Worm (Caenorhabditis elegans): ENCODE measurements around the gene rcat-1.

Gene rcat-1

ce11 chrIV:257095-257494 lies 1.9 kb upstream of the rcat-1 start, which contains the start of gene R02D3.8 (continued):
- peak; percentile 43 for TF ChIP-seq ama-1 (optimal IDR thresholded peaks at IDR 0.05)
- no peak for TF ChIP-seq nhr-12 (tag; optimal IDR thresholded peaks at IDR 0.05)
- no peak for TF ChIP-seq ZK546.5 (tag; optimal IDR thresholded peaks at IDR 0.05)
- TF ChIP-seq eor-1 (tag; optimal IDR thresholded peaks at IDR 0.05), result no peak
- TF ChIP-seq ceh-28 (tag; optimal IDR thresholded peaks at IDR 0.05), result no peak
- no peak for TF ChIP-seq nhr-237 (tag; optimal IDR thresholded peaks at IDR 0.05)
- no peak for TF ChIP-seq unc-62 (GFP tag; optimal IDR thresholded peaks at IDR 0.05)
- TF ChIP-seq pqm-1 (tag; optimal IDR thresholded peaks at IDR 0.05), result no peak
- no peak for TF ChIP-seq nhr-77 (tag; optimal IDR thresholded peaks at IDR 0.05)
- TF ChIP-seq skn-1 (tag; optimal IDR thresholded peaks at IDR 0.05), result no peak
- peak; percentile 25 for TF ChIP-seq lin-39 (tag; optimal IDR thresholded peaks at IDR 0.05)
- TF ChIP-seq zag-1 (tag; optimal IDR thresholded peaks at IDR 0.05), result no peak
- TF ChIP-seq nhr-11 (tag; optimal IDR thresholded peaks at IDR 0.05), result no peak
- no peak for TF ChIP-seq jun-1 (tag; optimal IDR thresholded peaks at IDR 0.05)
- TF ChIP-seq nhr-28 (tag; optimal IDR thresholded peaks at IDR 0.05), result no peak
- no peak for TF ChIP-seq sea-2 (GFP tag; optimal IDR thresholded peaks at IDR 0.05)

ce11 chrIV:252454-252853 lies 2.8 kb downstream of the rcat-1 start, which contains the start of gene grl-19:
TSS of gene grl-19 (minus strand) at chrIV:252554.
- TF ChIP-seq hmg-11 (tag; optimal IDR thresholded peaks at IDR 0.05), result no peak
- no peak for TF ChIP-seq egl-27 (tag; optimal IDR thresholded peaks at IDR 0.05)
- TF ChIP-seq ceh-16 (tag; optimal IDR thresholded peaks at IDR 0.05), result no peak
- TF ChIP-seq aly-2 (tag; optimal IDR thresholded peaks at IDR 0.05), result no peak
- no peak for TF ChIP-seq lsy-12 (tag; optimal IDR thresholded peaks at IDR 0.05)
- no peak for TF ChIP-seq nhr-12 (tag; optimal IDR thresholded peaks at IDR 0.05)
- TF ChIP-seq fos-1 (tag; optimal IDR thresholded peaks at IDR 0.05), result no peak
- TF ChIP-seq elt-2 (tag; optimal IDR thresholded peaks at IDR 0.05), result no peak
- TF ChIP-seq R02D3.7 (tag; optimal IDR thresholded peaks at IDR 0.05), result no peak
- TF ChIP-seq ztf-4 (tag; optimal IDR thresholded peaks at IDR 0.05), result no peak
- no peak for TF ChIP-seq ztf-11 (tag; optimal IDR thresholded peaks at IDR 0.05)
- no peak for TF ChIP-seq pha-4 (tag; optimal IDR thresholded peaks at IDR 0.05)
- TF ChIP-seq ceh-28 (tag; optimal IDR thresholded peaks at IDR 0.05), result no peak
- no peak for TF ChIP-seq elt-3 (tag; optimal IDR thresholded peaks at IDR 0.05)
- no peak for TF ChIP-seq ceh-82 (tag; optimal IDR thresholded peaks at IDR 0.05)
- TF ChIP-seq eor-1 (tag; optimal IDR thresholded peaks at IDR 0.05), result no peak
- TF ChIP-seq skn-1 (tag; optimal IDR thresholded peaks at IDR 0.05), result no peak
- no peak for TF ChIP-seq zag-1 (tag; optimal IDR thresholded peaks at IDR 0.05)

- TF ChIP-seq elt-3 (tag; optimal IDR thresholded peaks at IDR 0.05), result peak in 2 of 3 experiments; percentile 61 to 65
- TF ChIP-seq nhr-25 (tag; optimal IDR thresholded peaks at IDR 0.05), result peak; percentile 87
- TF ChIP-seq nhr-76 (tag; optimal IDR thresholded peaks at IDR 0.05), result no peak
- TF ChIP-seq lsy-12 (tag; optimal IDR thresholded peaks at IDR 0.05), result no peak
- peak; percentile 88 for TF ChIP-seq mdl-1 (tag; optimal IDR thresholded peaks at IDR 0.05)
- TF ChIP-seq nhr-23 (tag; optimal IDR thresholded peaks at IDR 0.05), result peak; percentile 78
- TF ChIP-seq nhr-43 (tag; optimal IDR thresholded peaks at IDR 0.05; ENCODE audit: poor library complexity, severe bottlenecking), result peak; percentile 69
- no peak for TF ChIP-seq ceh-28 (tag; optimal IDR thresholded peaks at IDR 0.05)
Measured at ce11 chrIV:247494-247893, 7.7 kb downstream of the rcat-1 start.

ce11 chrIV:244843-245242 lies 10.4 kb downstream of the rcat-1 start, which contains the start of gene aass-1:
TSS of gene aass-1 (plus strand) at chrIV:245143.
- TF ChIP-seq tbx-2 (tag; optimal IDR thresholded peaks at IDR 0.05) (no peak), nhr-25 (tag; optimal IDR thresholded peaks at IDR 0.05) (peak; percentile 44)

- TF ChIP-seq nhr-12 (tag; optimal IDR thresholded peaks at IDR 0.05) (no peak), pha-4 (tag; optimal IDR thresholded peaks at IDR 0.05) (no peak), ceh-9 (tag; optimal IDR thresholded peaks at IDR 0.05) (no peak), ztf-11 (tag; optimal IDR thresholded peaks at IDR 0.05) (no peak), mml-1 (tag; optimal IDR thresholded peaks at IDR 0.05) (no peak), pqm-1 (tag; optimal IDR thresholded peaks at IDR 0.05) (no peak), fkh-2 (tag; optimal IDR thresholded peaks at IDR 0.05) (no peak), nhr-11 (tag; optimal IDR thresholded peaks at IDR 0.05) (no peak), sea-2 (GFP tag; optimal IDR thresholded peaks at IDR 0.05) (no peak), ZK546.5 (tag; optimal IDR thresholded peaks at IDR 0.05) (no peak), hmg-11 (tag; optimal IDR thresholded peaks at IDR 0.05) (no peak), fos-1 (tag; optimal IDR thresholded peaks at IDR 0.05) (no peak), mdl-1 (tag; optimal IDR thresholded peaks at IDR 0.05) (no peak)
Measured at ce11 chrIV:244278-244677, 11.0 kb downstream of the rcat-1 start.
